Fruit fly (Drosophila melanogaster) whole organism, prepupa: ENCODE results near the gene Rel.

Source experiments
- fkh ChIP-seq: fragments of 200-800 bp; sonication (Bioruptor generic); optimal IDR thresholded peaks from 3 replicates; lab custom pipeline; 2017; ENCODE audit warnings: missing biosample characterization, mild to moderate bottlenecking, missing genetic modification characterization, moderate library complexity
- pdm3 ChIP-seq: fragments of 200-800 bp; sonication (Bioruptor generic); optimal IDR thresholded peaks from 3 replicates; lab custom pipeline; 2016; ENCODE audit warnings: missing biosample characterization, missing genetic modification characterization

DNA sequence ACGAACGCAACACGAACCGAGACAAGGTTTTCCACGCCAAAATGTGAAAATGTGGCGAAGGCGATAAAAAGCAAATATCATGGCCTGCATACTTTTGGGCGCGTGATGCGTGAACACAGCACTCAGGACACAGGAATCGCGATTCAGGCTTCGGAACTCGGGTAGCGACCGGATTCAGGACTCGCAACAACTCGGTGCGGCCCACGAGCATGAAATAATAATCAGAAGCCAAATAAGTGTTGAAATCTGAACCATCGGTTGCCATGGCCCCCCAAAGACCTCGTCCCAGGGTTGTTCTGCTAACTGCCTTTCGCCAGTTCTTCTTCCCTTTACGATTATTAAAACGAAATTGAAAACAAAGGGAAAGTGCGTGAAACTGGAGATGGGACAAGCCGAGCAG is 34.6 kb upstream of the Rel start:
- TF ChIP-seq pdm3 (GFP tag; lab: Kevin White, UChicago) (no peak), fkh (no peak)
